Worm (Caenorhabditis elegans) whole organism, L4 larva: ENCODE results near the gene T05C7.5.
"Not testable (repeated sequence)": the region's sequence is repeated elsewhere in the genome, so short reads cannot be mapped to it uniquely, and the experiment has no call there.

Experiments
- ZK337.2 ChIP-seq: fragments of 200-800 bp; sonication (Bioruptor generic); IDR thresholded peaks from 2 replicates; pipeline ENCODE4 v1.3.6; 2022; ENCODE audit warnings: missing genetic modification reagents, missing genetic modification characterization, missing compliant biosample characterization
- dpl-1 ChIP-seq: fragments of 150-350 bp; optimal IDR thresholded peaks from 2 replicates; lab custom pipeline; 2014; ENCODE audit warnings: missing biosample characterization, missing genetic modification reagents, missing genetic modification characterization
- jun-1 ChIP-seq: fragments of 150-350 bp; optimal IDR thresholded peaks from 2 replicates; lab custom pipeline; 2014; ENCODE audit warnings: missing biosample characterization, missing genetic modification reagents, missing genetic modification characterization
- lin-13 ChIP-seq: fragments of 150-350 bp; optimal IDR thresholded peaks from 2 replicates; lab custom pipeline; 2014; ENCODE audit warnings: missing biosample characterization, missing genetic modification reagents, missing genetic modification characterization
- lin-15B ChIP-seq: fragments of 150-350 bp; sonication (generic microtip); optimal IDR thresholded peaks from 3 replicates; lab custom pipeline; 2014; ENCODE audit warnings: missing biosample characterization, missing genetic modification characterization
- lin-38 ChIP-seq: fragments of 200-800 bp; sonication (Bioruptor generic); IDR thresholded peaks from 2 replicates; pipeline ENCODE4 v1.3.6; 2022; ENCODE audit warnings: missing genetic modification reagents, missing genetic modification characterization, missing compliant biosample characterization
- lin-39 ChIP-seq: fragments of 150-350 bp; optimal IDR thresholded peaks from 2 replicates; lab custom pipeline; 2014; ENCODE audit warnings: missing biosample characterization, missing genetic modification reagents, missing genetic modification characterization
- madf-5 ChIP-seq, 2 experiments: fragments of 200-800 bp; sonication (Bioruptor generic); IDR thresholded peaks; 2 replicates each; pipeline ENCODE4 v1.3.6; 2022; ENCODE audit warnings: missing compliant biosample characterization in 2 of 2, missing genetic modification characterization in 2 of 2
- nhr-11 ChIP-seq: fragments of 150-350 bp; optimal IDR thresholded peaks from 2 replicates; lab custom pipeline; 2014; ENCODE audit warnings: missing biosample characterization, missing genetic modification characterization
- nhr-76 ChIP-seq: fragments of 150-350 bp; optimal IDR thresholded peaks from 2 replicates; lab custom pipeline; 2014; ENCODE audit warnings: missing biosample characterization, missing genetic modification characterization
- pha-4 ChIP-seq, 2 experiments: fragments of 150-350 bp in 1 of 2; fragments of 200-800 bp in 1 of 2; sonication (Bioruptor generic) in 1 of 2; IDR thresholded peaks in 1 of 2; optimal IDR thresholded peaks in 1 of 2; 2 replicates each; pipeline versions ENCODE4 v1.3.6 to Lab custom; 2014 to 2022; ENCODE audit warnings: missing genetic modification characterization in 2 of 2, missing genetic modification reagents in 2 of 2, missing biosample characterization in 1 of 2, missing compliant biosample characterization in 1 of 2
- ztf-11 ChIP-seq: fragments of 150-350 bp; optimal IDR thresholded peaks from 2 replicates; lab custom pipeline; 2014; ENCODE audit warnings: missing biosample characterization, missing genetic modification characterization

DNA sequence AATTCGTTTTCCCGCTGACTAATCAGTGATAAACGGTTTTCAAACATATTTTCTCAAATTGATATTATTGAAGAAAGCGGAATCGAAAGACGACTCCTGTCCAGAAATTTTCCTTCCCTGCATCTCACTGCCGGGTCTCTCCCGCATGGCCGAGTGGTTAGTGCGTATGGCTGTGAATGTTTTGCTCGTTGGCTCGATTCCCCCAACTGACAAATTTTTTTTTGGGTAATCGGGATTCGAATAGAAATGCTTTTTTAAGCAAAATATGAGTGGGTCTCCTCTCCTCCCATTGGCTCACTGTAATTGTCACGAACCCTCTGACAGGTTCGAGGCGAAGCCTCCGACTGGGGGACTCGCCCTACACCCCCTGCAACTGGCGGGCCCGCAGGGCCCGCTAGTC is 41.4 kb downstream of the T05C7.5 start:
- TF ChIP-seq ztf-11 (tag; lab: Kevin White, UChicago); lin-39 (tag; lab: Kevin White, UChicago); lin-13 (GFP tag; lab: Kevin White, UChicago); lin-15B (tag; lab: Kevin White, UChicago); dpl-1 (GFP tag; lab: Kevin White, UChicago); ZK337.2 (GFP tag; lab: Robert Waterston, UW); pha-4 (GFP tag; IDR thresholded peaks at IDR 0.05; lab: Robert Waterston, UW); pha-4 (tag; optimal IDR thresholded peaks at IDR 0.05; lab: Kevin White, UChicago); jun-1 (tag; lab: Kevin White, UChicago); madf-5 (GFP tag; IDR thresholded peaks at IDR 0.05; lab: Robert Waterston, UW); nhr-11 (tag; lab: Kevin White, UChicago); nhr-76 (tag; lab: Kevin White, UChicago): not testable (repeated sequence)
- TF ChIP-seq lin-38 (GFP tag; lab: Robert Waterston, UW), result 0 out of 2 replicates have a peak, but pooled peaks have one; percentile 13
